Worm (Caenorhabditis elegans) whole organism, L3 larva: ENCODE measurements around the gene C34C6.3.
A peak's percentile ranks its signal among the peaks of the same experiment; 100 is the strongest.

Experiments
- R02D3.7 ChIP-seq: fragments of 150-350 bp; optimal IDR thresholded peaks from 2 replicates; lab custom pipeline; 2014; ENCODE audit warnings: missing biosample characterization, missing genetic modification characterization
- ZK546.5 ChIP-seq: sonication (generic microtip); optimal IDR thresholded peaks from 2 replicates; lab custom pipeline; 2017; ENCODE audit warnings: missing biosample characterization, missing genetic modification characterization
- aly-2 ChIP-seq: fragments of 150-350 bp; optimal IDR thresholded peaks from 2 replicates; lab custom pipeline; 2014; ENCODE audit warnings: missing biosample characterization, missing genetic modification characterization
- ama-1 ChIP-seq: fragments of 150-350 bp; optimal IDR thresholded peaks from 2 replicates; lab custom pipeline; 2018
- ceh-28 ChIP-seq: fragments of 150-350 bp; optimal IDR thresholded peaks from 2 replicates; lab custom pipeline; 2014; ENCODE audit warnings: missing biosample characterization, missing genetic modification reagents, missing genetic modification characterization
- ceh-9 ChIP-seq: sonication (generic microtip); optimal IDR thresholded peaks from 2 replicates; lab custom pipeline; 2018; ENCODE audit warnings: missing biosample characterization, missing genetic modification characterization
- egl-27 ChIP-seq: sonication (generic microtip); optimal IDR thresholded peaks from 4 replicates; lab custom pipeline; 2017; ENCODE audit warnings: missing biosample characterization, missing genetic modification reagents, missing genetic modification characterization
- egl-5 ChIP-seq: fragments of 150-350 bp; optimal IDR thresholded peaks from 2 replicates; lab custom pipeline; 2017; ENCODE audit warnings: missing biosample characterization, missing genetic modification reagents, missing genetic modification characterization, inconsistent platforms
- elt-1 ChIP-seq: fragments of 150-350 bp; optimal IDR thresholded peaks from 2 replicates; lab custom pipeline; 2014; ENCODE audit warnings: missing biosample characterization, missing genetic modification characterization
- elt-2 ChIP-seq: sonication (generic microtip); optimal IDR thresholded peaks from 2 replicates; lab custom pipeline; 2016; ENCODE audit warnings: missing genetic modification reagents, mild to moderate bottlenecking, missing genetic modification characterization, missing compliant biosample characterization
- elt-3 ChIP-seq, 3 experiments: fragments of 150-350 bp in 1 of 3; sonication (generic microtip) in 2 of 3; optimal IDR thresholded peaks; 2 replicates in 2 of 3; 4 replicates in 1 of 3; lab custom pipeline; 2014 to 2017; ENCODE audit warnings: missing biosample characterization in 3 of 3, missing genetic modification characterization in 3 of 3
- fkh-10 ChIP-seq: sonication (generic microtip); optimal IDR thresholded peaks from 2 replicates; lab custom pipeline; 2017; ENCODE audit warnings: missing biosample characterization, missing genetic modification reagents, missing genetic modification characterization
- hmg-11 ChIP-seq: sonication (generic microtip); optimal IDR thresholded peaks from 2 replicates; lab custom pipeline; 2016; ENCODE audit warnings: missing genetic modification characterization, missing compliant biosample characterization
- jun-1 ChIP-seq: fragments of 150-350 bp; optimal IDR thresholded peaks from 2 replicates; lab custom pipeline; 2014; ENCODE audit warnings: missing biosample characterization, missing genetic modification reagents, missing genetic modification characterization
- lin-15B ChIP-seq: fragments of 150-350 bp; optimal IDR thresholded peaks from 2 replicates; lab custom pipeline; 2014; ENCODE audit warnings: missing biosample characterization, missing genetic modification characterization
- lin-39 ChIP-seq: fragments of 150-350 bp; optimal IDR thresholded peaks from 2 replicates; lab custom pipeline; 2018; ENCODE audit warnings: missing biosample characterization, missing genetic modification reagents, missing genetic modification characterization
- lsy-12 ChIP-seq: sonication (generic microtip); optimal IDR thresholded peaks from 2 replicates; lab custom pipeline; 2016; ENCODE audit warnings: mild to moderate bottlenecking, missing genetic modification characterization, missing compliant biosample characterization
- mdl-1 ChIP-seq: fragments of 150-350 bp; optimal IDR thresholded peaks from 2 replicates; lab custom pipeline; 2014; ENCODE audit warnings: missing biosample characterization, missing genetic modification characterization
- mml-1 ChIP-seq: fragments of 150-350 bp; sonication (generic microtip); optimal IDR thresholded peaks from 3 replicates; lab custom pipeline; 2014; ENCODE audit warnings: missing biosample characterization, missing genetic modification characterization
- nfya-1 ChIP-seq: sonication (generic microtip); optimal IDR thresholded peaks from 2 replicates; lab custom pipeline; 2017; ENCODE audit warnings: missing genetic modification characterization, mild to moderate bottlenecking, missing compliant biosample characterization, antibody characterized with exemption, moderate library complexity; ENCODE audit not compliant: insufficient read depth
- nhr-11 ChIP-seq: fragments of 150-350 bp; optimal IDR thresholded peaks from 2 replicates; lab custom pipeline; 2014; ENCODE audit warnings: missing biosample characterization, missing genetic modification characterization
- nhr-12 ChIP-seq: fragments of 150-350 bp; optimal IDR thresholded peaks from 2 replicates; lab custom pipeline; 2014; ENCODE audit warnings: missing biosample characterization, missing genetic modification characterization
- nhr-23 ChIP-seq: fragments of 150-350 bp; optimal IDR thresholded peaks from 2 replicates; lab custom pipeline; 2014; ENCODE audit warnings: missing biosample characterization, missing genetic modification reagents, missing genetic modification characterization
- nhr-25 ChIP-seq: sonication (generic microtip); optimal IDR thresholded peaks from 2 replicates; lab custom pipeline; 2017; ENCODE audit warnings: missing biosample characterization, missing genetic modification characterization
- nhr-43 ChIP-seq: sonication (generic microtip); optimal IDR thresholded peaks from 2 replicates; lab custom pipeline; 2016; ENCODE audit warnings: mild to moderate bottlenecking, missing genetic modification characterization, missing compliant biosample characterization; ENCODE audit not compliant: poor library complexity, severe bottlenecking
- nhr-76 ChIP-seq: fragments of 150-350 bp; sonication (generic microtip); optimal IDR thresholded peaks from 5 replicates; lab custom pipeline; 2014; ENCODE audit warnings: missing biosample characterization, missing genetic modification characterization
- nhr-77 ChIP-seq: fragments of 150-350 bp; optimal IDR thresholded peaks from 2 replicates; lab custom pipeline; 2014; ENCODE audit warnings: missing biosample characterization, missing genetic modification characterization
- pha-4 ChIP-seq: fragments of 150-350 bp; optimal IDR thresholded peaks from 2 replicates; lab custom pipeline; 2014; ENCODE audit warnings: missing biosample characterization, missing genetic modification reagents, missing genetic modification characterization
- pqm-1 ChIP-seq: fragments of 150-350 bp; optimal IDR thresholded peaks from 2 replicates; lab custom pipeline; 2017; ENCODE audit warnings: missing biosample characterization, missing genetic modification characterization, inconsistent platforms
- sea-2 ChIP-seq: fragments of 150-350 bp; sonication (generic microtip); optimal IDR thresholded peaks from 4 replicates; lab custom pipeline; 2014; ENCODE audit warnings: missing biosample characterization, missing genetic modification reagents, missing genetic modification characterization
- snpc-4 ChIP-seq: fragments of 150-350 bp; optimal IDR thresholded peaks from 2 replicates; lab custom pipeline; 2014; ENCODE audit warnings: missing biosample characterization, missing genetic modification characterization
- tbx-2 ChIP-seq: sonication (generic microtip); optimal IDR thresholded peaks from 2 replicates; lab custom pipeline; 2016; ENCODE audit warnings: mild to moderate bottlenecking, missing genetic modification characterization, missing compliant biosample characterization
- unc-39 ChIP-seq: sonication (generic microtip); optimal IDR thresholded peaks from 4 replicates; lab custom pipeline; 2017; ENCODE audit warnings: missing biosample characterization, missing genetic modification characterization
- zag-1 ChIP-seq: fragments of 150-350 bp; optimal IDR thresholded peaks from 2 replicates; lab custom pipeline; 2014; ENCODE audit warnings: missing biosample characterization, missing genetic modification characterization
- ztf-4 ChIP-seq: fragments of 150-350 bp; optimal IDR thresholded peaks from 2 replicates; lab custom pipeline; 2014; ENCODE audit warnings: missing biosample characterization, missing genetic modification characterization

The C34C6.3 gene

DNA sequence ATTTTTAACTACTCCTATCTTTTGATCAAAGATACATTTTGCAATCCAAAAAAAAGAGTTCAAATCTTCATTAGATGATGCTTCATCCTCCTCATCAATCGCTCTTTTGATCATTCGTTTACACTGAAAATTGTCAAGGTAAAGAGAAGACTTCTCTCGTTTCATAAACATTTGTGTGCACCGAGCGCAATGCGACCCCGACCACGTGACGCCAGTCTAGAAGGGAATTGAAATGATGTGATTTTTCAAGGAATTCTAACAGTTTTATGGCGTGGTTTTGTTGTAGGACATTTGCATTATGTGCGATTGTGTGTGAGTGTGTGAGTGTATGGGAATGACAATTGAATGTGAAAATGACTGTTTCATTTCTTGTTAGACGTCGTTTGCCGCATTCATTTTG lies 49.6 kb downstream of the C34C6.3 start:
- TF ChIP-seq unc-39 (tag; lab: Kevin White, UChicago) (no peak), nfya-1 (peak; percentile 26), nhr-25 (peak; percentile 20), elt-2 (tag; lab: Kevin White, UChicago) (peak; percentile 50), mdl-1 (peak; percentile 64), lin-39 (no peak), jun-1 (tag; lab: Kevin White, UChicago) (no peak), sea-2 (GFP tag; lab: Kevin White, UChicago) (no peak), R02D3.7 (tag; lab: Kevin White, UChicago) (no peak), pha-4 (tag; lab: Kevin White, UChicago) (peak; percentile 25), egl-5 (tag; lab: Kevin White, UChicago) (peak; percentile 86), nhr-77 (tag; lab: Kevin White, UChicago) (no peak)
- TF ChIP-seq, all 47 proteins: peak for 6

DNA sequence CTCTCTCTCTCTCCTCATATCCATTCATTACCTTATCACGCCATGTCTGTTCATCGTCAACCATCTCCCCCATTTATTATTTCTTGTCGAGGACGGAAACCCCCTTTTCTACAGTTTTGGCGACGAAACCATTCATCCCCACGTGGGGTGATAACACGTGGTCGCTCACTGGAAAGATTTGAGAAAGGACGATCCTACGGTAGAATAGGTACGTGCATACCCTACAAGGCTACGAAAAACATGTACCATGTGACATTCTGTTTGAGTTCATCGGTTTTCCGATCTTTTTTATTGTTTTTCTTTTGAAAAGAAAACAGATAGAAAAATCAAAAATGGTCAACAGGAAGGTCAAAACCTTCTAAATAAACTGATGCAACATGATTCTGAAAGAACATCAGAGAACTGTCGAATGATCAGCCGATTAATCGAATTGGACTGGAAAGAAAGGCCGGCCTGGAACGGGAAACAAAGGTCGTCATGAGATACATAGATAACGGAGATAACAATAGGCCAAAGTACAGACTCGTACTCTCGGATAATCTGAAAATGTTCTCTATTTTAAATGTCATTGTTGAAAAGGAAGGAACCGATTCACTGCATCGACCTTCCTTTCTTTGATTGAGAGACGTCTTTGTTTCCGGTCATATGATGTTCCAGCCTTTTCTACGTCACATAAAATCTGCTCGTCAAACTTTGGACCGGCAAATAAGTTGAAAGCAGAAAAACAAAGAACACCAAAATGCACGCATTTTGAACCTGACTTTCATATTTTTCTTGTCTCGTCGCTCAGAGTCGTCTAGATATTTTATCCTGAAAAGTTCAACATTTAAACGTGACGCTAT lies 50.5 kb downstream of the C34C6.3 start:
- TF ChIP-seq nhr-25 (peak; percentile 88), elt-1 (tag; lab: Kevin White, UChicago) (peak; percentile 82), ama-1 (lab: Kevin White, UChicago) (peak; percentile 63), nfya-1 (peak; percentile 42), egl-27 (peak; percentile 34), aly-2 (tag; lab: Kevin White, UChicago) (no peak), ZK546.5 (tag; lab: Kevin White, UChicago) (no peak), ceh-28 (no peak), hmg-11 (tag; lab: Kevin White, UChicago) (no peak), elt-2 (tag; lab: Kevin White, UChicago) (peak; percentile 72), jun-1 (tag; lab: Kevin White, UChicago) (peak; percentile 66), elt-3 (tag; optimal IDR thresholded peaks at IDR 0.05; lab: Kevin White, UChicago) (peak in 2 of 3 experiments; percentile 21 to 59), snpc-4 (tag; lab: Kevin White, UChicago) (no peak), sea-2 (GFP tag; lab: Kevin White, UChicago) (no peak), fkh-10 (GFP tag; lab: Kevin White, UChicago) (no peak), lsy-12 (tag; lab: Kevin White, UChicago) (peak; percentile 4), nhr-76 (tag; lab: Kevin White, UChicago) (no peak), pqm-1 (tag; lab: Kevin White, UChicago) (peak; percentile 18), ceh-9 (tag; lab: Kevin White, UChicago) (no peak), egl-5 (tag; lab: Kevin White, UChicago) (no peak), lin-39 (no peak), tbx-2 (peak; percentile 52), nhr-43 (tag; lab: Kevin White, UChicago) (peak; percentile 95), nhr-12 (no peak), ztf-4 (peak; percentile 31), nhr-11 (tag; lab: Kevin White, UChicago) (peak; percentile 80), mml-1 (tag; lab: Kevin White, UChicago) (no peak), zag-1 (tag; lab: Kevin White, UChicago) (no peak), nhr-23 (tag; lab: Kevin White, UChicago) (peak; percentile 85), mdl-1 (peak; percentile 92)

DNA sequence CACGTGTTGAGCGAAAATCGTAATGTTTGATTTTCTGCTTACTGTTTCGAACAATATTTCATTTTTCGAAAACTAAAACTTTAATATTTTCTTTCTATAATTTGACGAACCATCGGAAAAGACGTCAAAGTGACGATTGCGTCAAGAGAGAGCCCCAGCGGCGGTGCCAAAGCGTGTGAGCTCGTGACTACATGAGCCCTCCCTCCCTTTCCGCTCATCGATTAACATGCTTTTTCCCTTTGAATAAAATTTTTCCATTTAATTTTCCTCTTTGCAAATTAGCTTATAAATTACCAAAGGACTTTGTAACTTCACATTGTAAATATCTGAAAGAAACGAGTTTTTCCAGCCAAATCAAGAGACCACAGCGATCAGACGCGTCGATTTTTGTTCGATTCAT lies 51.3 kb downstream of the C34C6.3 start:
- TF ChIP-seq jun-1 (tag; lab: Kevin White, UChicago) = no peak
- TF ChIP-seq lin-15B (tag; lab: Kevin White, UChicago) = peak; percentile 21
